Fruit fly (Drosophila melanogaster): Measurements from ENCODE around the gene RhoL.

Gene RhoL

dm6 chr3R:9450672-9451071, 51.7 kb downstream of the RhoL start:
- TF ChIP-seq CG12605 (GFP tag; IDR thresholded peaks at IDR 0.05) (no peak), CG8301 (tag; optimal IDR thresholded peaks at IDR 0.05) (no peak), CG10348 (GFP tag; IDR thresholded peaks at IDR 0.05) (no peak), CG4496 (GFP tag; IDR thresholded peaks at IDR 0.05) (no peak), rn (GFP tag; IDR thresholded peaks at IDR 0.05) (no peak), CG13204 (GFP tag; optimal IDR thresholded peaks at IDR 0.05) (no peak), EcR (GFP tag; optimal IDR thresholded peaks at IDR 0.05) (no peak), D1 (tag; optimal IDR thresholded peaks at IDR 0.05) (no peak)

- TF ChIP-seq CG8159 (tag; optimal IDR thresholded peaks at IDR 0.05) (no peak), D1 (tag; optimal IDR thresholded peaks at IDR 0.05) (no peak), CG32121 (GFP tag; IDR thresholded peaks at IDR 0.05) (no peak), CG10348 (GFP tag; IDR thresholded peaks at IDR 0.05) (no peak), CG9948 (tag; optimal IDR thresholded peaks at IDR 0.05) (no peak), CG12605 (GFP tag; IDR thresholded peaks at IDR 0.05) (no peak), Ets98B (GFP tag; IDR thresholded peaks at IDR 0.05) (no peak), gl (tag; optimal IDR thresholded peaks at IDR 0.05) (no peak), CG8301 (tag; optimal IDR thresholded peaks at IDR 0.05) (no peak), CG34367 (tag; optimal IDR thresholded peaks at IDR 0.05) (no peak), rn (GFP tag; IDR thresholded peaks at IDR 0.05) (no peak), CG14655 (GFP tag; optimal IDR thresholded peaks at IDR 0.05) (no peak), fd96Ca (GFP tag; IDR thresholded peaks at IDR 0.05) (no peak), CG17806 (tag; optimal IDR thresholded peaks at IDR 0.05) (no peak), CG4496 (GFP tag; IDR thresholded peaks at IDR 0.05) (no peak), CG15710 (tag; optimal IDR thresholded peaks at IDR 0.05) (no peak), EcR (GFP tag; optimal IDR thresholded peaks at IDR 0.05) (no peak), Pif1A (GFP tag; optimal IDR thresholded peaks at IDR 0.05) (no peak), Snoo (tag; optimal IDR thresholded peaks at IDR 0.05) (no peak)
Measured at dm6 chr3R:9448320-9448719, 54.1 kb downstream of the RhoL start.

Data from whole organism, pupa.